Worm (Caenorhabditis elegans) whole organism, L1 larva: ENCODE measurements around the gene Y41C4A.8.

Experiments
- C04F5.9 ChIP-seq: sonication (generic microtip); optimal IDR thresholded peaks from 2 replicates; lab custom pipeline; 2016; ENCODE audit warnings: missing genetic modification characterization, missing compliant biosample characterization
- dpl-1 ChIP-seq, 3 experiments: fragments of 150-350 bp in 2 of 3; sonication (generic microtip) in 1 of 3; optimal IDR thresholded peaks; 2 replicates each; lab custom pipeline; 2014 to 2017; ENCODE audit warnings: missing biosample characterization in 3 of 3, missing genetic modification characterization in 3 of 3, missing genetic modification reagents in 3 of 3
- egl-27 ChIP-seq, 2 experiments: fragments of 150-350 bp in 1 of 2; sonication (generic microtip); optimal IDR thresholded peaks; 3 replicates each; lab custom pipeline; 2017 to 2018; ENCODE audit warnings: missing biosample characterization in 2 of 2, missing genetic modification characterization in 2 of 2, missing genetic modification reagents in 2 of 2
- mep-1 ChIP-seq: fragments of 150-350 bp; optimal IDR thresholded peaks from 2 replicates; lab custom pipeline; 2014; ENCODE audit warnings: missing biosample characterization, missing genetic modification characterization
- tbx-2 ChIP-seq: sonication (generic microtip); optimal IDR thresholded peaks from 2 replicates; lab custom pipeline; 2016; ENCODE audit warnings: missing genetic modification characterization, missing compliant biosample characterization
- unc-62 ChIP-seq: fragments of 150-350 bp; optimal IDR thresholded peaks from 2 replicates; lab custom pipeline; 2014; ENCODE audit warnings: missing biosample characterization, missing genetic modification reagents, missing genetic modification characterization
- zag-1 ChIP-seq: fragments of 150-350 bp; optimal IDR thresholded peaks from 2 replicates; lab custom pipeline; 2014; ENCODE audit warnings: missing biosample characterization, missing genetic modification characterization

ce11 chrIII:11666819-11667218 lies 41.8 kb downstream of the Y41C4A.8 start:
- no peak for TF ChIP-seq zag-1 (tag; lab: Kevin White, UChicago)
- no peak for TF ChIP-seq C04F5.9 (tag; lab: Kevin White, UChicago)
- no peak for TF ChIP-seq egl-27 (tag; optimal IDR thresholded peaks at IDR 0.05; lab: Kevin White, UChicago)
- TF ChIP-seq tbx-2 (tag; lab: Kevin White, UChicago) = no peak
- TF ChIP-seq mep-1 = peak; percentile 4
- no peak for TF ChIP-seq unc-62 (GFP tag; lab: Kevin White, UChicago)
- TF ChIP-seq dpl-1 (GFP tag; optimal IDR thresholded peaks at IDR 0.05; lab: Kevin White, UChicago) = no peak
